Worm (Caenorhabditis elegans): ENCODE data around the gene dmd-7.

DNA sequence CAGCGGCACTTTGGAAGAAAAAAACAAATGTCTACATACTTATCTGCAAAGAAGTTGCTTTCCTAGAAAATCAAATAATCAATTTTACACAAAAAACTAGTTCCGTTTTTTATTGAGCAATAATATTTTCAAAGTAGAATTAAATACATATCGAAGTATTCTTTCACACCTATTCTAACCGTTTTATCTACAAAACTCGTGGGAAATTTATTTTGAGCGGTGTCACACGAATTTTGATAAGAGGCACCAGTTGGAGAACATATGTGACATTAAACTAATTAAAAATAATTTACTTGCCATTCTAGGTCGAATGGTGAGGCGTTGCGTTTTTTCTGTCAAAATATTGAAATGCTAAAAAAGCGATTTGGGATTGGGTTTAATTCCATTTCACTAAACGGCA, 22.2 kb downstream of the dmd-7 start:
- no peak for TF ChIP-seq nhr-11 (tag; optimal IDR thresholded peaks at IDR 0.05)
- no peak for TF ChIP-seq nhr-25 (tag; optimal IDR thresholded peaks at IDR 0.05)
- no peak for TF ChIP-seq sma-3 (GFP tag; optimal IDR thresholded peaks at IDR 0.05)
- TF ChIP-seq fos-1 (tag; optimal IDR thresholded peaks at IDR 0.05), result peak; percentile 9
- TF ChIP-seq nhr-21 (tag; optimal IDR thresholded peaks at IDR 0.05), result no peak
- TF ChIP-seq dmd-4 (tag; optimal IDR thresholded peaks at IDR 0.05), result no peak
- TF ChIP-seq sem-4 (tag; optimal IDR thresholded peaks at IDR 0.05), result no peak

Measured in whole organism, L2 larva.